Worm (Caenorhabditis elegans) whole organism, L4 larva: ENCODE data around the gene morc-1.

Experiments
- F10B5.3 ChIP-seq: sonication (generic microtip); optimal IDR thresholded peaks from 2 replicates; lab custom pipeline; 2016; ENCODE audit warnings: mild to moderate bottlenecking, missing genetic modification characterization, missing compliant biosample characterization
- F37D6.2 ChIP-seq: sonication (generic microtip); optimal IDR thresholded peaks from 2 replicates; lab custom pipeline; 2016; ENCODE audit warnings: mild to moderate bottlenecking, missing genetic modification characterization, missing compliant biosample characterization
- T26A8.4 ChIP-seq: fragments of 200-800 bp; sonication (Bioruptor generic); IDR thresholded peaks from 2 replicates; pipeline ENCODE4 v1.3.6; 2022; ENCODE audit warnings: missing genetic modification characterization, missing compliant biosample characterization
- Y105C5A.15 ChIP-seq: fragments of 200-800 bp; sonication (Bioruptor generic); IDR thresholded peaks from 2 replicates; pipeline ENCODE4 v1.3.6; 2022; ENCODE audit warnings: missing genetic modification characterization, missing compliant biosample characterization
- Y5F2A.4 ChIP-seq: fragments of 200-800 bp; sonication (Bioruptor generic); optimal IDR thresholded peaks from 2 replicates; lab custom pipeline; 2018; ENCODE audit warnings: mild to moderate bottlenecking, missing genetic modification characterization, missing compliant biosample characterization
- aha-1 ChIP-seq: fragments of 150-350 bp; peaks from one replicate; lab custom pipeline; 2014; ENCODE audit warnings: missing biosample characterization, missing genetic modification characterization
- aly-2 ChIP-seq: sonication (generic microtip); optimal IDR thresholded peaks from 2 replicates; lab custom pipeline; 2018; ENCODE audit warnings: missing biosample characterization, missing genetic modification characterization
- ama-1 ChIP-seq: fragments of 150-350 bp; optimal IDR thresholded peaks from 2 replicates; lab custom pipeline; 2014; ENCODE audit warnings: inconsistent platforms, mixed read lengths
- arid-1 ChIP-seq: fragments of 200-800 bp; sonication (Bioruptor generic); conservative IDR thresholded peaks from 2 replicates; pipeline ENCODE4 v1.3.6; 2022; ENCODE audit warnings: missing genetic modification reagents, missing genetic modification characterization, missing compliant biosample characterization
- ceh-28 ChIP-seq: fragments of 150-350 bp; optimal IDR thresholded peaks from 2 replicates; lab custom pipeline; 2014; ENCODE audit warnings: missing biosample characterization, missing genetic modification reagents, missing genetic modification characterization
- cey-2 ChIP-seq: sonication (generic microtip); optimal IDR thresholded peaks from 3 replicates; lab custom pipeline; 2017; ENCODE audit warnings: missing genetic modification characterization, mild to moderate bottlenecking, missing compliant biosample characterization, antibody characterized with exemption, borderline replicate concordance; ENCODE audit not compliant: insufficient read depth
- daf-8 ChIP-seq: fragments of 200-800 bp; sonication (Bioruptor generic); IDR thresholded peaks from 2 replicates; pipeline ENCODE4 v1.3.6; 2022; ENCODE audit warnings: missing genetic modification characterization, missing compliant biosample characterization
- dmd-8 ChIP-seq: fragments of 200-800 bp; sonication (Bioruptor generic); IDR thresholded peaks from 2 replicates; pipeline ENCODE4 v1.3.6; 2022; ENCODE audit warnings: missing genetic modification characterization, missing compliant biosample characterization
- dpl-1 ChIP-seq: fragments of 150-350 bp; optimal IDR thresholded peaks from 2 replicates; lab custom pipeline; 2014; ENCODE audit warnings: missing biosample characterization, missing genetic modification reagents, missing genetic modification characterization
- egl-43 ChIP-seq: fragments of 200-800 bp; sonication (Bioruptor generic); IDR thresholded peaks from 2 replicates; pipeline ENCODE4 v1.3.6; 2022; ENCODE audit warnings: missing genetic modification reagents, missing genetic modification characterization, missing compliant biosample characterization
- fos-1 ChIP-seq: fragments of 150-350 bp; optimal IDR thresholded peaks from 2 replicates; lab custom pipeline; 2014; ENCODE audit warnings: missing biosample characterization, missing genetic modification characterization
- gei-8 ChIP-seq: fragments of 200-800 bp; sonication (Bioruptor generic); optimal IDR thresholded peaks from 2 replicates; lab custom pipeline; 2018; ENCODE audit warnings: mild to moderate bottlenecking, missing genetic modification characterization, missing compliant biosample characterization
- hlh-11 ChIP-seq: fragments of 200-800 bp; sonication (Bioruptor generic); optimal IDR thresholded peaks from 2 replicates; lab custom pipeline; 2018; ENCODE audit warnings: mild to moderate bottlenecking, missing genetic modification characterization, missing compliant biosample characterization
- hlh-30 ChIP-seq: sonication (generic microtip); optimal IDR thresholded peaks from 2 replicates; lab custom pipeline; 2017; ENCODE audit warnings: antibody characterized with exemption, mild to moderate bottlenecking, missing genetic modification characterization, missing compliant biosample characterization; ENCODE audit not compliant: insufficient read depth
- jun-1 ChIP-seq: fragments of 150-350 bp; optimal IDR thresholded peaks from 2 replicates; lab custom pipeline; 2014; ENCODE audit warnings: missing biosample characterization, missing genetic modification reagents, missing genetic modification characterization
- lin-38 ChIP-seq: fragments of 200-800 bp; sonication (Bioruptor generic); IDR thresholded peaks from 2 replicates; pipeline ENCODE4 v1.3.6; 2022; ENCODE audit warnings: missing genetic modification reagents, missing genetic modification characterization, missing compliant biosample characterization
- lsy-2 ChIP-seq, 2 experiments: fragments of 150-350 bp in 1 of 2; sonication (generic microtip) in 1 of 2; optimal IDR thresholded peaks; 2 replicates each; lab custom pipeline; 2014 to 2017; ENCODE audit warnings: missing biosample characterization in 2 of 2, missing genetic modification characterization in 2 of 2
- mdl-1 ChIP-seq, 2 experiments: fragments of 150-350 bp in 1 of 2; sonication (generic microtip) in 1 of 2; optimal IDR thresholded peaks; 2 replicates each; lab custom pipeline; 2014 to 2017; ENCODE audit warnings: missing biosample characterization in 2 of 2, missing genetic modification characterization in 2 of 2
- mxl-2 ChIP-seq: fragments of 200-800 bp; sonication (Bioruptor generic); conservative IDR thresholded peaks from 2 replicates; pipeline ENCODE4 v1.3.6; 2022; ENCODE audit warnings: missing genetic modification reagents, missing genetic modification characterization, missing compliant biosample characterization
- nhr-102 ChIP-seq: sonication (generic microtip); optimal IDR thresholded peaks from 2 replicates; lab custom pipeline; 2016; ENCODE audit warnings: mild to moderate bottlenecking, missing genetic modification characterization, moderate library complexity, missing compliant biosample characterization
- nhr-25 ChIP-seq: sonication (generic microtip); optimal IDR thresholded peaks from 2 replicates; lab custom pipeline; 2017; ENCODE audit warnings: missing genetic modification characterization, mild to moderate bottlenecking, missing compliant biosample characterization, antibody characterized with exemption, moderate library complexity, borderline replicate concordance; ENCODE audit not compliant: insufficient read depth
- nhr-28 ChIP-seq: fragments of 150-350 bp; optimal IDR thresholded peaks from 2 replicates; lab custom pipeline; 2014; ENCODE audit warnings: missing biosample characterization, missing genetic modification characterization
- nhr-42 ChIP-seq: fragments of 200-800 bp; sonication (Bioruptor generic); IDR thresholded peaks from 2 replicates; pipeline ENCODE4 v1.3.6; 2022; ENCODE audit warnings: missing genetic modification characterization, missing compliant biosample characterization
- nhr-77 ChIP-seq: fragments of 150-350 bp; optimal IDR thresholded peaks from 2 replicates; lab custom pipeline; 2014; ENCODE audit warnings: missing biosample characterization, missing genetic modification characterization
- sdz-12 ChIP-seq: fragments of 200-800 bp; sonication (Bioruptor generic); optimal IDR thresholded peaks from 2 replicates; lab custom pipeline; 2018; ENCODE audit warnings: mild to moderate bottlenecking, missing genetic modification characterization, missing compliant biosample characterization
- set-16 ChIP-seq: fragments of 200-800 bp; sonication (Bioruptor generic); IDR thresholded peaks from 2 replicates; pipeline ENCODE4 v1.3.6; 2022; ENCODE audit warnings: missing genetic modification reagents, missing genetic modification characterization, missing compliant biosample characterization
- spr-3 ChIP-seq: fragments of 200-800 bp; sonication (Bioruptor generic); optimal IDR thresholded peaks from 2 replicates; lab custom pipeline; 2018; ENCODE audit warnings: mild to moderate bottlenecking, missing genetic modification characterization, missing compliant biosample characterization
- tra-1 ChIP-seq: fragments of 200-800 bp; sonication (Bioruptor generic); IDR thresholded peaks from 2 replicates; pipeline ENCODE4 v1.3.6; 2022; ENCODE audit warnings: missing genetic modification reagents, missing genetic modification characterization, missing compliant biosample characterization
- unc-130 ChIP-seq: sonication (generic microtip); optimal IDR thresholded peaks from 2 replicates; lab custom pipeline; 2016; ENCODE audit warnings: missing genetic modification reagents, missing genetic modification characterization, missing compliant biosample characterization
- unc-62 ChIP-seq, 3 experiments: fragments of 150-350 bp in 1 of 3; sonication (generic microtip); optimal IDR thresholded peaks in 2 of 3; peaks in 1 of 3; 1 replicate in 1 of 3; 2 replicates in 2 of 3; lab custom pipeline; 2014 to 2017; ENCODE audit warnings: missing biosample characterization in 3 of 3, missing genetic modification characterization in 3 of 3, missing genetic modification reagents in 3 of 3, missing genotype in 1 of 3
- zag-1 ChIP-seq: fragments of 150-350 bp; optimal IDR thresholded peaks from 2 replicates; lab custom pipeline; 2014; ENCODE audit warnings: missing biosample characterization, missing genetic modification characterization
- zfp-2 ChIP-seq: sonication (generic microtip); optimal IDR thresholded peaks from 2 replicates; lab custom pipeline; 2016; ENCODE audit warnings: mild to moderate bottlenecking, missing genetic modification characterization, missing compliant biosample characterization
- ztf-11 ChIP-seq: fragments of 150-350 bp; optimal IDR thresholded peaks from 2 replicates; lab custom pipeline; 2014; ENCODE audit warnings: missing biosample characterization, missing genetic modification characterization

The morc-1 gene

ce11 chrIII:5172470-5172869 is 34.2 kb downstream of the morc-1 start, which contains the start of gene K10D2.5 (continued):
- peak; percentile 71 for TF ChIP-seq nhr-25 (tag; lab: Kevin White, UChicago)
- TF ChIP-seq jun-1: no peak
- peak; percentile 72 to 92 for TF ChIP-seq lsy-2 (tag; optimal IDR thresholded peaks at IDR 0.05; lab: Kevin White, UChicago)
- TF ChIP-seq tra-1 (GFP tag; lab: Robert Waterston, UW): peak; percentile 97
- peak; percentile 1 for TF ChIP-seq spr-3 (GFP tag; lab: Kevin White, UChicago)
- TF ChIP-seq egl-43 (GFP tag; lab: Robert Waterston, UW): peak; percentile 83
- TF ChIP-seq unc-62 (GFP tag; optimal IDR thresholded peaks at IDR 0.05 in 1 of 2; lab: Kevin White, UChicago): peak in 1 of 2 experiments; percentile 91
- no peak for TF ChIP-seq unc-62 (tag; optimal IDR thresholded peaks at IDR 0.05; lab: Kevin White, UChicago)
- TF ChIP-seq nhr-42 (GFP tag; lab: Robert Waterston, UW): peak; percentile 81; the same call in 1 of the 2 replicates

ce11 chrIII:5171945-5172344 is 34.8 kb downstream of the morc-1 start, which contains the start of gene prp-19:
prp-19 (minus strand) TSS chrIII:5172045.
- TF ChIP-seq aha-1: peak; percentile 74
- no peak for TF ChIP-seq unc-130 (GFP tag; lab: Kevin White, UChicago)

ce11 chrIII:5169699-5170098 is 37.0 kb downstream of the morc-1 start, which contains the start of gene ulp-1:
ulp-1 (minus strand) TSS chrIII:5169799.
- TF ChIP-seq zag-1 (tag; lab: Kevin White, UChicago) (no peak), F37D6.2 (no peak), set-16 (GFP tag; lab: Robert Waterston, UW) (no peak), ama-1 (no peak), nhr-102 (tag; lab: Kevin White, UChicago) (no peak), ceh-28 (tag; lab: Kevin White, UChicago) (no peak), lin-38 (GFP tag; lab: Robert Waterston, UW) (peak; percentile 24; the same call in 1 of the 2 replicates), Y5F2A.4 (GFP tag; lab: Kevin White, UChicago) (no peak), aly-2 (tag; lab: Kevin White, UChicago) (no peak), Y105C5A.15 (no peak), jun-1 (no peak), arid-1 (GFP tag; lab: Robert Waterston, UW) (no peak), F10B5.3 (peak; percentile 14), dmd-8 (no peak), T26A8.4 (GFP tag; lab: Robert Waterston, UW) (no peak), fos-1 (tag; lab: Kevin White, UChicago) (no peak), dpl-1 (GFP tag; lab: Kevin White, UChicago) (no peak)
- TF ChIP-seq, all 104 proteins: peak for 2

ce11 chrIII:5165745-5166144 is 41.0 kb downstream of the morc-1 start:
- no peak for TF ChIP-seq sdz-12 (GFP tag; lab: Kevin White, UChicago)
- TF ChIP-seq nhr-42 (GFP tag; lab: Robert Waterston, UW): no peak
- peak; percentile 29 for TF ChIP-seq nhr-28
- no peak for TF ChIP-seq daf-8 (GFP tag; lab: Robert Waterston, UW)
- TF ChIP-seq lin-38 (GFP tag; lab: Robert Waterston, UW): no peak
- peak; percentile 60 for TF ChIP-seq hlh-30 (tag; lab: Kevin White, UChicago)
- TF ChIP-seq hlh-11: peak; percentile 19
- TF ChIP-seq cey-2: no peak
- TF ChIP-seq mdl-1 (tag; optimal IDR thresholded peaks at IDR 0.05; lab: Kevin White, UChicago): peak in 1 of 2 experiments; percentile 4
- TF ChIP-seq nhr-77: peak; percentile 16

ce11 chrIII:5165211-5165610 is 41.5 kb downstream of the morc-1 start, which contains the start of gene T10F2.2:
T10F2.2 (minus strand) TSS chrIII:5165311.
- TF ChIP-seq lsy-2 (tag; optimal IDR thresholded peaks at IDR 0.05; lab: Kevin White, UChicago): no peak
- TF ChIP-seq zfp-2 (tag; lab: Kevin White, UChicago): no peak
- no peak for TF ChIP-seq Y5F2A.4 (GFP tag; lab: Kevin White, UChicago)
- TF ChIP-seq ztf-11: no peak
- TF ChIP-seq dpl-1 (GFP tag; lab: Kevin White, UChicago): no peak
- TF ChIP-seq mxl-2 (GFP tag; lab: Robert Waterston, UW): no peak
- TF ChIP-seq gei-8 (GFP tag; lab: Kevin White, UChicago): no peak
